Fruit fly (Drosophila melanogaster): ENCODE results near the gene Cht11.

The Cht11 gene

dm6 chrX:6849178-6849956 lies at the start of gene Cht11, which contains the start of gene CG4558 (continued):
- peak; percentile 72 for TF ChIP-seq zfh2 (GFP tag; optimal IDR thresholded peaks at IDR 0.05)
- TF ChIP-seq Doc3 (GFP tag; IDR thresholded peaks at IDR 0.05; ENCODE audit: partially characterized antibody), result peak; percentile 39; the same call in 1 of the 3 replicates
- TF ChIP-seq CG5245 (GFP tag; optimal IDR thresholded peaks at IDR 0.05), result peak; percentile 46
- TF ChIP-seq CG4282 (GFP tag; optimal IDR thresholded peaks at IDR 0.05), result peak; percentile 41
- peak; percentile 10 for TF ChIP-seq CG9797 (GFP tag; optimal IDR thresholded peaks at IDR 0.05)
- peak; percentile 25 for TF ChIP-seq Antp (GFP tag; optimal IDR thresholded peaks at IDR 0.05)
- peak; percentile 84 for TF ChIP-seq CG17359 (tag; optimal IDR thresholded peaks at IDR 0.05)
- TF ChIP-seq CG16815 (GFP tag; optimal IDR thresholded peaks at IDR 0.05), result peak; percentile 65
- no peak for TF ChIP-seq CG5953 (GFP tag; IDR thresholded peaks at IDR 0.05)
- TF ChIP-seq Dfd (GFP tag; optimal IDR thresholded peaks at IDR 0.05), result no peak
- no peak for TF ChIP-seq hkb (optimal IDR thresholded peaks at IDR 0.05)
- TF ChIP-seq hkb (GFP tag; IDR thresholded peaks at IDR 0.05), result peak; percentile 84
- TF ChIP-seq CG12155 (GFP tag; optimal IDR thresholded peaks at IDR 0.05), result peak; percentile 80
- TF ChIP-seq CG8359 (GFP tag; optimal IDR thresholded peaks at IDR 0.05; ENCODE audit: borderline replicate concordance), result no peak
- peak; percentile 64 for TF ChIP-seq klu (GFP tag; IDR thresholded peaks at IDR 0.05)
- TF ChIP-seq mld (GFP tag; IDR thresholded peaks at IDR 0.05; ENCODE audit: partially characterized antibody), result no peak
- peak; percentile 72; the same call in 2 of the 3 replicates for TF ChIP-seq CG11093 (GFP tag; IDR thresholded peaks at IDR 0.05)
- peak; percentile 80 for TF ChIP-seq HLH3B (GFP tag; IDR thresholded peaks at IDR 0.05)
- TF ChIP-seq ERR (GFP tag; optimal IDR thresholded peaks at IDR 0.05), result no peak
- TF ChIP-seq lab (GFP tag; optimal IDR thresholded peaks at IDR 0.05), result peak; percentile 87
- peak; percentile 36 for TF ChIP-seq Lhr (GFP tag; optimal IDR thresholded peaks at IDR 0.05)
- TF ChIP-seq CG10462 (GFP tag; optimal IDR thresholded peaks at IDR 0.05), result peak; percentile 47
- peak; percentile 67 for TF ChIP-seq cwo (GFP tag; optimal IDR thresholded peaks at IDR 0.05)
- TF ChIP-seq slp2 (GFP tag; optimal IDR thresholded peaks at IDR 0.05), result peak; percentile 44
- peak; percentile 81 for TF ChIP-seq CG15514 (GFP tag; optimal IDR thresholded peaks at IDR 0.05)
- peak in 1 of 3 experiments; percentile 2 for TF ChIP-seq Stat92E (GFP tag; optimal IDR thresholded peaks at IDR 0.05)
- TF ChIP-seq CG12942 (GFP tag; optimal IDR thresholded peaks at IDR 0.05), result peak; percentile 72
- peak; percentile 48 for TF ChIP-seq pzg (GFP tag; optimal IDR thresholded peaks at IDR 0.05)
- peak; percentile 47 for TF ChIP-seq bab2 (GFP tag; optimal IDR thresholded peaks at IDR 0.05)
- peak; percentile 83 for TF ChIP-seq CG11695 (GFP tag; IDR thresholded peaks at IDR 0.05)
- peak; percentile 81 for TF ChIP-seq CG10366 (GFP tag; IDR thresholded peaks at IDR 0.05)
- peak in 1 of 2 experiments; percentile 21 for TF ChIP-seq crp (GFP tag; optimal IDR thresholded peaks at IDR 0.05)
- no peak; the same call in 2 of the 3 replicates for TF ChIP-seq Optix (GFP tag; IDR thresholded peaks at IDR 0.05)
- TF ChIP-seq Adf1 (GFP tag; IDR thresholded peaks at IDR 0.05), result peak; percentile 52
- TF ChIP-seq HHEX (GFP tag; optimal IDR thresholded peaks at IDR 0.05), result peak; percentile 72
- TF ChIP-seq schlank (tag; optimal IDR thresholded peaks at IDR 0.05), result peak; percentile 7
- TF ChIP-seq Tbp (GFP tag; optimal IDR thresholded peaks at IDR 0.05), result no peak
- TF ChIP-seq CG14667 (GFP tag; IDR thresholded peaks at IDR 0.05), result peak; percentile 67; the same call in 1 of the 2 replicates
- peak; percentile 58 for TF ChIP-seq ewg (GFP tag; optimal IDR thresholded peaks at IDR 0.05)
- peak; percentile 22 for TF ChIP-seq CG6683 (GFP tag; optimal IDR thresholded peaks at IDR 0.05)
- TF ChIP-seq CG8388 (GFP tag; optimal IDR thresholded peaks at IDR 0.05), result peak; percentile 76
- TF ChIP-seq org-1 (GFP tag; optimal IDR thresholded peaks at IDR 0.05), result peak; percentile 26
- TF ChIP-seq CG14860 (GFP tag; IDR thresholded peaks at IDR 0.05; ENCODE audit: partially characterized antibody), result no peak; the same call in 2 of the 3 replicates
- TF ChIP-seq Xbp1 (GFP tag; optimal IDR thresholded peaks at IDR 0.05), result peak; percentile 87
- TF ChIP-seq CG7372 (GFP tag; IDR thresholded peaks at IDR 0.05), result peak; percentile 84
- peak; percentile 10 for TF ChIP-seq CG11723 (GFP tag; optimal IDR thresholded peaks at IDR 0.05)
- peak; percentile 31 for TF ChIP-seq Bdp1 (GFP tag; optimal IDR thresholded peaks at IDR 0.05)
- TF ChIP-seq her (GFP tag; optimal IDR thresholded peaks at IDR 0.05), result no peak
